Fruit fly (Drosophila melanogaster): ENCODE measurements around the gene CG15021.

DNA sequence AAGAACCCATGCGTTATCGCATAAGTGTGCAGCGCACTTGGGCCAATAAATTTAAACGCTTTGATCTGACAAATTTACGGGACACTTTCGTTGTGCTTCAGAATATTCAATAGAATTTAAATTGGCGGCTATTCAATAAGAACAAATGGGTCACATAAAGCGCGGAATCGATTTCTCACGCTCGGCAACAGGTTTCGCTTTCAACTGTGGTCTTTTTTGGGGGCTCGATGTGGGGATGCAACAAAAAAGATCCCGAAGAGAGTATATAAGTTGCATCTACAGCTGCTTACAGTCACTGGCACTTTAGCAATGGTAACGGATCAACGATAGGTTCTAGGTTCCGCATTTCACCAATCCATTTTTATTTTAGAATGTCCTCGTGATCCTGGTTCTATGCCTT lies 36.2 kb downstream of the CG15021 start, which contains the start of gene CG11349:
- TF ChIP-seq CG8478 (optimal IDR thresholded peaks at IDR 0.05) = no peak
- TF ChIP-seq CTCF (optimal IDR thresholded peaks at IDR 0.05) = no peak

All from S2 (cell line).